Worm (Caenorhabditis elegans) whole organism, L1 larva: ENCODE measurements around the gene dhs-23.

ENCODE experiments used
- ceh-90 ChIP-seq: sonication (generic microtip); optimal IDR thresholded peaks from 2 replicates; lab custom pipeline; 2016; ENCODE audit warnings: missing genetic modification characterization, missing compliant biosample characterization
- ces-1 ChIP-seq: fragments of 150-350 bp; optimal IDR thresholded peaks from 2 replicates; lab custom pipeline; 2014; ENCODE audit warnings: missing biosample characterization, missing genetic modification reagents, missing genetic modification characterization
- fkh-10 ChIP-seq: sonication (generic microtip); optimal IDR thresholded peaks from 2 replicates; lab custom pipeline; 2017; ENCODE audit warnings: missing biosample characterization, missing genetic modification reagents, missing genetic modification characterization
- lin-39 ChIP-seq: fragments of 150-350 bp; optimal IDR thresholded peaks from 2 replicates; lab custom pipeline; 2014; ENCODE audit warnings: missing biosample characterization, missing genetic modification reagents, missing genetic modification characterization
- pax-3 ChIP-seq: fragments of 200-800 bp; sonication (Bioruptor generic); optimal IDR thresholded peaks from 2 replicates; lab custom pipeline; 2018; ENCODE audit warnings: mild to moderate bottlenecking, missing genetic modification characterization, moderate library complexity, missing compliant biosample characterization
- rnt-1 ChIP-seq: sonication (generic microtip); optimal IDR thresholded peaks from 2 replicates; lab custom pipeline; 2016; ENCODE audit warnings: mild to moderate bottlenecking, missing genetic modification characterization, moderate library complexity, missing compliant biosample characterization
- sup-37 ChIP-seq: fragments of 200-800 bp; sonication (Bioruptor generic); optimal IDR thresholded peaks from 2 replicates; lab custom pipeline; 2018; ENCODE audit warnings: mild to moderate bottlenecking, missing genetic modification characterization, missing compliant biosample characterization
- zag-1 ChIP-seq: fragments of 150-350 bp; optimal IDR thresholded peaks from 2 replicates; lab custom pipeline; 2014; ENCODE audit warnings: missing biosample characterization, missing genetic modification characterization
- ztf-11 ChIP-seq, 2 experiments: sonication (generic microtip); optimal IDR thresholded peaks; 2 replicates each; lab custom pipeline; 2016 to 2017; ENCODE audit warnings: missing genetic modification characterization in 2 of 2, missing biosample characterization in 1 of 2, missing compliant biosample characterization in 1 of 2

ce11 chrV:15398728-15399127, 17.7 kb downstream of the dhs-23 start, which contains the start of gene fbxa-199:
- TF ChIP-seq zag-1 (no peak), rnt-1 (no peak), pax-3 (tag; lab: Kevin White, UChicago) (no peak), sup-37 (GFP tag; lab: Kevin White, UChicago) (no peak), ceh-90 (tag; lab: Kevin White, UChicago) (no peak), ces-1 (GFP tag; lab: Kevin White, UChicago) (no peak), ztf-11 (tag; optimal IDR thresholded peaks at IDR 0.05; lab: Kevin White, UChicago) (no peak), lin-39 (tag; lab: Kevin White, UChicago) (no peak), fkh-10 (GFP tag; lab: Kevin White, UChicago) (no peak)
